Fruit fly (Drosophila melanogaster): Measurements from ENCODE around the gene Stt3B.

dm6 chr3R:25024895-25025557, 44.4 kb downstream of the Stt3B start, which contains the start of the genes EMC6 and Hr96:
- TF ChIP-seq psq (optimal IDR thresholded peaks at IDR 0.05) (no peak), CG8478 (optimal IDR thresholded peaks at IDR 0.05) (no peak), pan (optimal IDR thresholded peaks at IDR 0.05) (no peak)

Data from whole organism.